Worm (Caenorhabditis elegans): ENCODE measurements around the gene fbxc-12.

fbxc-12 gene

DNA sequence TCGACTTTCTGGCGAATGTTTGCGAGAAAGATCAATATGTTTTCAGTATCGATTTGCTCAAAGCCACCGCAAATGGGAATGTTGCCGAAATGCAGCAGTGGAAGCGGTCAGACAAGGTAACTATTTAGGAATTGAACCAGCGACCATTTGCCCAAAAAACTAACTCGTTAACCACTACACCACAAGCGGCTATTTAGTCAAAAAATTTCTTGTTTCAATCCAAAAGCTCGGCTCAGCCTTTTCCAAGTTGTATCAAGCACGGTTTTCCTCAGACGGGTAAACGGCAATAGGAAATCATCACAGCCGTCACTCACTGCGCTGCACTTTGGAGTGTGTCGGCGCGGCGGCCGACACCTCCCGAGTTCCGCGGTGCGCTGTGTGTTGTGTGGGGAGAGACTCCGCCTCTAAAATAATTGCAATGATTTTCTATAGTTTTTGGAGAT, 38.2 kb upstream of the fbxc-12 start (continued):
- TF ChIP-seq nhr-10 (tag; optimal IDR thresholded peaks at IDR 0.05) (no peak), ztf-7 (tag; optimal IDR thresholded peaks at IDR 0.05) (no peak), saeg-2 (GFP tag; IDR thresholded peaks at IDR 0.05) (no peak), Y105C5A.15 (GFP tag; IDR thresholded peaks at IDR 0.05) (no peak), unc-62 (GFP tag; optimal IDR thresholded peaks at IDR 0.05 in 1 of 2) (peak in 1 of 2 experiments; percentile 99), unc-62 (tag; optimal IDR thresholded peaks at IDR 0.05) (no peak), daf-16 (GFP tag; optimal IDR thresholded peaks at IDR 0.05) (peak; percentile 48 to 51), daf-16 (tag; optimal IDR thresholded peaks at IDR 0.05) (peak; percentile 84), D1046.2 (GFP tag; IDR thresholded peaks at IDR 0.05) (0 out of 2 replicates have a peak, but pooled peaks have one; percentile 56), aha-1 (tag) (peak; percentile 95), hif-1 (tag; optimal IDR thresholded peaks at IDR 0.05) (peak in 1 of 2 experiments; percentile 42), hlh-30 (tag; optimal IDR thresholded peaks at IDR 0.05; ENCODE audit: insufficient read depth) (peak; percentile 67), mxl-3 (GFP tag; optimal IDR thresholded peaks at IDR 0.05) (peak; percentile 72), zfp-3 (GFP tag; conservative IDR thresholded peaks at IDR 0.05) (0 out of 2 replicates have a peak, but pooled peaks have one; percentile 36), Y48G9A.11 (GFP tag; IDR thresholded peaks at IDR 0.05) (peak; percentile 87), sdz-12 (GFP tag; optimal IDR thresholded peaks at IDR 0.05) (no peak), ceh-62 (tag; optimal IDR thresholded peaks at IDR 0.05) (no peak), mes-2 (tag; optimal IDR thresholded peaks at IDR 0.05; ENCODE audit: poor library complexity, severe bottlenecking) (peak; percentile 82), dpl-1 (GFP tag; optimal IDR thresholded peaks at IDR 0.05) (peak; percentile 71), nhr-28 (tag; optimal IDR thresholded peaks at IDR 0.05) (peak; percentile 45), F10B5.3 (tag; optimal IDR thresholded peaks at IDR 0.05) (peak; percentile 39), rbr-2 (tag; optimal IDR thresholded peaks at IDR 0.05) (peak; percentile 69), ces-1 (GFP tag; optimal IDR thresholded peaks at IDR 0.05) (no peak), unc-130 (GFP tag; optimal IDR thresholded peaks at IDR 0.05) (peak; percentile 95), mxl-2 (GFP tag; conservative IDR thresholded peaks at IDR 0.05) (no peak), zip-11 (GFP tag; IDR thresholded peaks at IDR 0.05) (no peak), php-3 (GFP tag; IDR thresholded peaks at IDR 0.05) (peak; percentile 49; the same call in 1 of the 2 replicates), duxl-1 (tag; optimal IDR thresholded peaks at IDR 0.05; ENCODE audit: poor library complexity) (peak; percentile 79), ztf-11 (tag; optimal IDR thresholded peaks at IDR 0.05) (no peak), egl-43 (GFP tag; IDR thresholded peaks at IDR 0.05) (peak; percentile 72), nhr-76 (tag; optimal IDR thresholded peaks at IDR 0.05) (no peak), nhr-48 (tag; optimal IDR thresholded peaks at IDR 0.05) (peak; percentile 65), nhr-111 (GFP tag; optimal IDR thresholded peaks at IDR 0.05) (no peak), zfp-2 (tag; optimal IDR thresholded peaks at IDR 0.05) (no peak), tag-97 (GFP tag; IDR thresholded peaks at IDR 0.05) (no peak), ama-1 (optimal IDR thresholded peaks at IDR 0.05) (peak; percentile 99), nhr-237 (tag; optimal IDR thresholded peaks at IDR 0.05) (no peak), ctbp-1 (GFP tag; IDR thresholded peaks at IDR 0.05) (peak; percentile 73), nhr-102 (tag; optimal IDR thresholded peaks at IDR 0.05) (peak; percentile 80), dmd-6 (GFP tag; IDR thresholded peaks at IDR 0.05) (peak; percentile 57), daf-8 (GFP tag; IDR thresholded peaks at IDR 0.05) (no peak), pha-4 (GFP tag; IDR thresholded peaks at IDR 0.05) (peak; percentile 54; the same call in 1 of the 2 replicates), pha-4 (tag; optimal IDR thresholded peaks at IDR 0.05) (no peak), ceh-20 (GFP tag; IDR thresholded peaks at IDR 0.05) (0 out of 2 replicates have a peak, but pooled peaks have one; percentile 23), hlh-11 (tag; optimal IDR thresholded peaks at IDR 0.05) (peak; percentile 80), F26F4.8 (GFP tag; conservative IDR thresholded peaks at IDR 0.05) (no peak), lin-38 (GFP tag; IDR thresholded peaks at IDR 0.05) (peak; percentile 86), unc-39 (tag; optimal IDR thresholded peaks at IDR 0.05) (no peak), set-16 (GFP tag; IDR thresholded peaks at IDR 0.05) (peak; percentile 60; the same call in 1 of the 2 replicates), vab-7 (GFP tag; IDR thresholded peaks at IDR 0.05) (peak; percentile 70), F44E2.7 (GFP tag; IDR thresholded peaks at IDR 0.05) (no peak), dmd-8 (GFP tag; IDR thresholded peaks at IDR 0.05) (0 out of 2 replicates have a peak, but pooled peaks have one; percentile 22)

All from whole organism, L4 larva.